Fruit fly (Drosophila melanogaster): Measurements from ENCODE around the gene Sfp33A3.

Sfp33A3 gene

dm6 chr2L:11839612-11840011 lies at the start of gene Sfp33A3:
Gene Sfp33A3, plus strand, starts transcription at chr2L:11839912.
- TF ChIP-seq CG8478 (optimal IDR thresholded peaks at IDR 0.05) = no peak

- TF ChIP-seq CG8478 (optimal IDR thresholded peaks at IDR 0.05) (no peak), CTCF (optimal IDR thresholded peaks at IDR 0.05) (no peak)
Observed at dm6 chr2L:11792265-11792664, 47.4 kb upstream of the Sfp33A3 start, which contains the start of gene Tsp33B. Gene Tsp33B, minus strand, starts transcription at chr2L:11792365.

dm6 chr2L:11793986-11794385 lies 45.7 kb upstream of the Sfp33A3 start, which contains the start of gene CG14937:
Gene CG14937, minus strand, starts transcription at chr2L:11794086.
- TF ChIP-seq CTCF (optimal IDR thresholded peaks at IDR 0.05) = no peak
- TF ChIP-seq CG8478 (optimal IDR thresholded peaks at IDR 0.05) = no peak

- no peak for TF ChIP-seq CTCF (optimal IDR thresholded peaks at IDR 0.05)
- TF ChIP-seq CG8478 (optimal IDR thresholded peaks at IDR 0.05) = no peak
Observed at dm6 chr2L:11797127-11797526, 42.6 kb upstream of the Sfp33A3 start.

dm6 chr2L:11804228-11805044 lies 35.3 kb upstream of the Sfp33A3 start:
- TF ChIP-seq CTCF (optimal IDR thresholded peaks at IDR 0.05) (no peak), CG8478 (optimal IDR thresholded peaks at IDR 0.05) (no peak)

- TF ChIP-seq CG8478 (optimal IDR thresholded peaks at IDR 0.05) = no peak
- TF ChIP-seq CTCF (optimal IDR thresholded peaks at IDR 0.05) = no peak
Observed at dm6 chr2L:11806022-11806700, 33.6 kb upstream of the Sfp33A3 start.

dm6 chr2L:11806701-11807674 lies 32.7 kb upstream of the Sfp33A3 start:
- TF ChIP-seq CTCF (optimal IDR thresholded peaks at IDR 0.05) = no peak
- TF ChIP-seq CG8478 (optimal IDR thresholded peaks at IDR 0.05) = no peak

- no peak for TF ChIP-seq CG8478 (optimal IDR thresholded peaks at IDR 0.05)
- no peak for TF ChIP-seq CTCF (optimal IDR thresholded peaks at IDR 0.05)
Observed at dm6 chr2L:11807697-11808226, 31.9 kb upstream of the Sfp33A3 start.

dm6 chr2L:11808327-11808701 lies 31.4 kb upstream of the Sfp33A3 start:
- TF ChIP-seq CTCF (optimal IDR thresholded peaks at IDR 0.05) (no peak), CG8478 (optimal IDR thresholded peaks at IDR 0.05) (no peak)

dm6 chr2L:11808702-11809583 lies 30.8 kb upstream of the Sfp33A3 start, which contains the start of gene crol:
Gene crol, minus strand, starts transcription at chr2L:11809438.
- peak in 1 of 2 experiments; percentile 16 for TF ChIP-seq CTCF (optimal IDR thresholded peaks at IDR 0.05)
- TF ChIP-seq CG8478 (optimal IDR thresholded peaks at IDR 0.05) = no peak

- TF ChIP-seq CG8478 (optimal IDR thresholded peaks at IDR 0.05) (no peak), CTCF (optimal IDR thresholded peaks at IDR 0.05) (no peak)
Observed at dm6 chr2L:11809823-11810222, 29.9 kb upstream of the Sfp33A3 start.

dm6 chr2L:11812781-11813664 lies 26.7 kb upstream of the Sfp33A3 start:
- TF ChIP-seq CG8478 (optimal IDR thresholded peaks at IDR 0.05) (no peak), CTCF (optimal IDR thresholded peaks at IDR 0.05) (no peak)

- TF ChIP-seq CTCF (optimal IDR thresholded peaks at IDR 0.05) (no peak), CG8478 (optimal IDR thresholded peaks at IDR 0.05) (no peak)
Observed at dm6 chr2L:11813665-11814087, 26.0 kb upstream of the Sfp33A3 start, which contains the start of gene CycY. Gene CycY, minus strand, starts transcription at chr2L:11813780.

Data from S2 (cell line).